Worm (Caenorhabditis elegans): Measurements from ENCODE around the gene str-20.

Gene str-20

ce11 chrV:774341-774740 lies 18.1 kb downstream of the str-20 start:
- TF ChIP-seq ets-5 (GFP tag; IDR thresholded peaks at IDR 0.05), result no peak
- TF ChIP-seq snu-23 (GFP tag; optimal IDR thresholded peaks at IDR 0.05), result no peak
- TF ChIP-seq nhr-20 (tag; optimal IDR thresholded peaks at IDR 0.05), result no peak
- TF ChIP-seq nhr-90 (tag; optimal IDR thresholded peaks at IDR 0.05; ENCODE audit: poor library complexity), result no peak
- no peak for TF ChIP-seq nhr-11 (tag; optimal IDR thresholded peaks at IDR 0.05)
- TF ChIP-seq ceh-63 (GFP tag; optimal IDR thresholded peaks at IDR 0.05), result no peak
- no peak for TF ChIP-seq alr-1 (tag; optimal IDR thresholded peaks at IDR 0.05; ENCODE audit: borderline replicate concordance)
- no peak for TF ChIP-seq isw-1 (GFP tag; IDR thresholded peaks at IDR 0.05)
- TF ChIP-seq efl-3 (GFP tag; optimal IDR thresholded peaks at IDR 0.05), result no peak
- TF ChIP-seq ceh-90 (tag; optimal IDR thresholded peaks at IDR 0.05), result no peak

- TF ChIP-seq mep-1 (tag; optimal IDR thresholded peaks at IDR 0.05) (peak; percentile 27), mab-9 (GFP tag; IDR thresholded peaks at IDR 0.05) (no peak), lin-14 (GFP tag; optimal IDR thresholded peaks at IDR 0.05) (no peak), mef-2 (tag; optimal IDR thresholded peaks at IDR 0.05) (no peak), nhr-90 (tag; optimal IDR thresholded peaks at IDR 0.05; ENCODE audit: poor library complexity) (no peak), snu-23 (GFP tag; optimal IDR thresholded peaks at IDR 0.05) (peak; percentile 24), unc-130 (tag; optimal IDR thresholded peaks at IDR 0.05) (no peak), dsc-1 (tag; optimal IDR thresholded peaks at IDR 0.05) (no peak), skn-1 (tag; optimal IDR thresholded peaks at IDR 0.05) (no peak), nhr-47 (tag; optimal IDR thresholded peaks at IDR 0.05) (no peak), pqm-1 (tag; optimal IDR thresholded peaks at IDR 0.05) (no peak), ceh-90 (tag; optimal IDR thresholded peaks at IDR 0.05) (no peak), alr-1 (tag; optimal IDR thresholded peaks at IDR 0.05; ENCODE audit: borderline replicate concordance) (no peak), pag-3 (tag; optimal IDR thresholded peaks at IDR 0.05; ENCODE audit: borderline replicate concordance, insufficient read depth) (no peak), C04F5.9 (tag; optimal IDR thresholded peaks at IDR 0.05) (no peak), ama-1 (optimal IDR thresholded peaks at IDR 0.05) (peak; percentile 79), Y116A8C.19 (tag; optimal IDR thresholded peaks at IDR 0.05; ENCODE audit: borderline replicate concordance) (no peak), elt-3 (tag; optimal IDR thresholded peaks at IDR 0.05) (no peak), snpc-4 (tag; optimal IDR thresholded peaks at IDR 0.05) (no peak), unc-30 (tag; optimal IDR thresholded peaks at IDR 0.05) (no peak), unc-98 (GFP tag; IDR thresholded peaks at IDR 0.05) (no peak), hlh-4 (tag; optimal IDR thresholded peaks at IDR 0.05) (no peak), ces-1 (GFP tag; optimal IDR thresholded peaks at IDR 0.05) (no peak), nhr-20 (tag; optimal IDR thresholded peaks at IDR 0.05) (no peak), fos-1 (tag; optimal IDR thresholded peaks at IDR 0.05) (no peak), lir-3 (tag; optimal IDR thresholded peaks at IDR 0.05; ENCODE audit: poor library complexity) (no peak), nhr-19 (GFP tag; conservative IDR thresholded peaks at IDR 0.05) (no peak; the same call in 1 of the 2 replicates), egl-27 (tag; optimal IDR thresholded peaks at IDR 0.05) (no peak), egl-13 (tag; optimal IDR thresholded peaks at IDR 0.05) (no peak), C16A3.4 (tag; optimal IDR thresholded peaks at IDR 0.05) (no peak), hpl-2 (GFP tag; optimal IDR thresholded peaks at IDR 0.05) (no peak), ztf-4 (tag; optimal IDR thresholded peaks at IDR 0.05) (no peak), swsn-7 (tag; optimal IDR thresholded peaks at IDR 0.05) (peak; percentile 5), ceh-8 (GFP tag; optimal IDR thresholded peaks at IDR 0.05) (no peak), nhr-85 (tag) (peak; percentile 72), lin-15B (tag; optimal IDR thresholded peaks at IDR 0.05) (no peak), sox-4 (tag; optimal IDR thresholded peaks at IDR 0.05) (no peak), F16B12.6 (tag; optimal IDR thresholded peaks at IDR 0.05) (no peak), aly-2 (tag; optimal IDR thresholded peaks at IDR 0.05) (peak; percentile 66), lin-39 (tag; optimal IDR thresholded peaks at IDR 0.05) (no peak), dpl-1 (GFP tag; optimal IDR thresholded peaks at IDR 0.05) (peak in 2 of 3 experiments; percentile 17 to 61), lsy-2 (tag; optimal IDR thresholded peaks at IDR 0.05) (peak in 1 of 2 experiments; percentile 11), mdl-1 (tag; optimal IDR thresholded peaks at IDR 0.05) (no peak), nhr-71 (tag; optimal IDR thresholded peaks at IDR 0.05) (peak; percentile 34), nhr-76 (tag; optimal IDR thresholded peaks at IDR 0.05) (no peak), elt-2 (tag; optimal IDR thresholded peaks at IDR 0.05) (no peak)
These were observed 18.6 kb downstream of the str-20 start, which contains the start of gene srbc-58 for ce11 chrV:774875-775359. Gene srbc-58, plus strand, starts transcription at chrV:774995.
